Worm (Caenorhabditis elegans): ENCODE measurements around the gene nhr-132.

nhr-132 gene

ce11 chrV:536571-536970, 2.3 kb downstream of the nhr-132 start, which contains the start of gene C14C6.5:
C14C6.5 (plus strand) TSS chrV:536628.
- TF ChIP-seq cog-1 (tag; optimal IDR thresholded peaks at IDR 0.05) (no peak), flt-1 (GFP tag; IDR thresholded peaks at IDR 0.05) (no peak), T22C8.4 (GFP tag; IDR thresholded peaks at IDR 0.05) (no peak), klf-2 (GFP tag; conservative IDR thresholded peaks at IDR 0.05) (no peak), ztf-29 (GFP tag; IDR thresholded peaks at IDR 0.05) (no peak), tab-1 (GFP tag; IDR thresholded peaks at IDR 0.05) (no peak), ref-1 (GFP tag; conservative IDR thresholded peaks at IDR 0.05) (no peak), ztf-23 (GFP tag; IDR thresholded peaks at IDR 0.05) (no peak), med-1 (GFP tag; optimal IDR thresholded peaks at IDR 0.05; ENCODE audit: insufficient read depth) (no peak)

ce11 chrV:539040-539510, 4.8 kb downstream of the nhr-132 start, which contains the start of gene nhr-155:
nhr-155 (plus strand) TSS chrV:539460.
- TF ChIP-seq T22C8.4 (GFP tag; IDR thresholded peaks at IDR 0.05) (no peak), ref-1 (GFP tag; conservative IDR thresholded peaks at IDR 0.05) (no peak), tab-1 (GFP tag; IDR thresholded peaks at IDR 0.05) (no peak), med-1 (GFP tag; optimal IDR thresholded peaks at IDR 0.05; ENCODE audit: insufficient read depth) (no peak), flt-1 (GFP tag; IDR thresholded peaks at IDR 0.05) (no peak), klf-2 (GFP tag; conservative IDR thresholded peaks at IDR 0.05) (no peak), cog-1 (tag; optimal IDR thresholded peaks at IDR 0.05) (no peak)

DNA sequence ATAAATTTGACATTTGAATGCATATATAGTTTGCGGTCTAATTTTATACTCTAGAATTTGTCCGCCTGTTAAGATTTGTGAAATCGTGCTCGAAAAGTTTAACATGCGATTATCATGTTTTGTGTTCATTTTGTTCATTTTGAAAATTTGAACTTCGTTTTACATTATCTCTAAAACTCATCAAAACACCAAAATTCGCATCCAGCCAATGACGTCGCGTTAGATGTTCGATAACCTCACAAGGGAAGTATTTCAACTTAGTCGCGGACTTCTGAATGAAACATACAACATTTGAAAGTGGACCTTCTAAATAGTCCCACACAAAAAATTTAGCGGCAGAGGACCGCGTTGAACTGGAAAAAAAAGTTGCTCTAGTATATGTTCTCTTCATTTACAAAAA, 7.2 kb downstream of the nhr-132 start:
- TF ChIP-seq tab-1 (GFP tag; IDR thresholded peaks at IDR 0.05) (no peak), ztf-23 (GFP tag; IDR thresholded peaks at IDR 0.05) (no peak), ref-1 (GFP tag; conservative IDR thresholded peaks at IDR 0.05) (no peak), flt-1 (GFP tag; IDR thresholded peaks at IDR 0.05) (no peak), ztf-29 (GFP tag; IDR thresholded peaks at IDR 0.05) (no peak), klf-2 (GFP tag; conservative IDR thresholded peaks at IDR 0.05) (no peak), med-1 (GFP tag; optimal IDR thresholded peaks at IDR 0.05; ENCODE audit: insufficient read depth) (no peak), T22C8.4 (GFP tag; IDR thresholded peaks at IDR 0.05) (no peak), cog-1 (tag; optimal IDR thresholded peaks at IDR 0.05) (no peak)

- TF ChIP-seq tab-1 (GFP tag; IDR thresholded peaks at IDR 0.05) (no peak), cog-1 (tag; optimal IDR thresholded peaks at IDR 0.05) (no peak), T22C8.4 (GFP tag; IDR thresholded peaks at IDR 0.05) (no peak), ztf-23 (GFP tag; IDR thresholded peaks at IDR 0.05) (no peak), flt-1 (GFP tag; IDR thresholded peaks at IDR 0.05) (no peak), ref-1 (GFP tag; conservative IDR thresholded peaks at IDR 0.05) (no peak)
Observed at ce11 chrV:543169-543568, 8.9 kb downstream of the nhr-132 start, which contains the start of gene C14C6.3. C14C6.3 (plus strand) TSS chrV:543469.

ce11 chrV:547980-548379, 13.7 kb downstream of the nhr-132 start, which contains the start of gene C14C6.6:
C14C6.6 (minus strand) TSS chrV:548080.
- TF ChIP-seq med-1 (GFP tag; optimal IDR thresholded peaks at IDR 0.05; ENCODE audit: insufficient read depth) (no peak), ref-1 (GFP tag; conservative IDR thresholded peaks at IDR 0.05) (no peak), klf-2 (GFP tag; conservative IDR thresholded peaks at IDR 0.05) (no peak), cog-1 (tag; optimal IDR thresholded peaks at IDR 0.05) (no peak), T22C8.4 (GFP tag; IDR thresholded peaks at IDR 0.05) (no peak), flt-1 (GFP tag; IDR thresholded peaks at IDR 0.05) (no peak), ztf-29 (GFP tag; IDR thresholded peaks at IDR 0.05) (no peak), tab-1 (GFP tag; IDR thresholded peaks at IDR 0.05) (no peak), ztf-23 (GFP tag; IDR thresholded peaks at IDR 0.05) (no peak)

DNA sequence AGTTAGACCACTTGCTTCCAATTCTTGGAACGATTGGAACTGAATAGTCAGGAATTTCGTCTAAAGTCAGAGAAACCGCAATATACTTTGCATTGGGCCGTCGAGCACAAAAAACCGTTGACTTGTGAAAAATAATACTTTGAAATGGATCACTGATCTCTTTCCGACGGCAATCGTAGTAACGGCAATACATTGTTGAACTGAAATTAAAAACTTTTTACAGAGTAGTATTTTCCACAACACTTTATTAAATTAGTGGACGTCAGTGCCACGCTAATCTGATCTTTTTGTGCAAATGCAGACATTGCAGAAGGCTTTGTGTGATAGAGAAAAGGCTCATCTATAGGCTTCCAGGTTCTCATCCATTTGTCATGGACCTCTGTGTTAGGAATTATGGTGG, 18.2 kb downstream of the nhr-132 start:
- TF ChIP-seq klf-2 (GFP tag; conservative IDR thresholded peaks at IDR 0.05) (no peak), ztf-23 (GFP tag; IDR thresholded peaks at IDR 0.05) (no peak), T22C8.4 (GFP tag; IDR thresholded peaks at IDR 0.05) (no peak), med-1 (GFP tag; optimal IDR thresholded peaks at IDR 0.05; ENCODE audit: insufficient read depth) (no peak), tab-1 (GFP tag; IDR thresholded peaks at IDR 0.05) (no peak), ztf-29 (GFP tag; IDR thresholded peaks at IDR 0.05) (no peak), ref-1 (GFP tag; conservative IDR thresholded peaks at IDR 0.05) (no peak), flt-1 (GFP tag; IDR thresholded peaks at IDR 0.05) (no peak)

DNA sequence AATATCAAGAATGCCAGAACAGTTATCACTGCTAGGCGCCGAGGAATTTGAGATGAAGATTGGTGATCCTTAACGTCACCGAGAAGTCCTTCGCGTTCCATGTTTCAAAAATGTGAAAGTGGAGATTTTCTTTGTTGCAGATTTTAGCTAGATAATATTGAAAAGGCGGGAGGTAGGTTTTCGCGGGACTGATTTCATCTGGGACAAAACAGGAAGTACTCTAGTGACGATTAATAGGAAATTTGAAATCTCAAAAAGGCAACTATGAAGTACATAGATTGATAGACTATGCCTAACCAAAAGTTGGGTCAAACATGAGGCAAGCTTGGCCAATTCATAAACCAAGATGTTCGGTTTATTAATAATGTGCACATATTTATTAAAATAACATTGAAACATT, 18.8 kb downstream of the nhr-132 start, which contains the start of gene C14C6.8:
TSS of gene C14C6.8 (minus strand) at position 101 of the 400 bp plus-strand sequence.
- no peak for TF ChIP-seq ref-1 (GFP tag; conservative IDR thresholded peaks at IDR 0.05)
- no peak for TF ChIP-seq T22C8.4 (GFP tag; IDR thresholded peaks at IDR 0.05)
- no peak for TF ChIP-seq flt-1 (GFP tag; IDR thresholded peaks at IDR 0.05)
- TF ChIP-seq klf-2 (GFP tag; conservative IDR thresholded peaks at IDR 0.05), result no peak
- TF ChIP-seq ztf-29 (GFP tag; IDR thresholded peaks at IDR 0.05), result no peak
- no peak for TF ChIP-seq ztf-23 (GFP tag; IDR thresholded peaks at IDR 0.05)
- no peak for TF ChIP-seq med-1 (GFP tag; optimal IDR thresholded peaks at IDR 0.05; ENCODE audit: insufficient read depth)
- no peak for TF ChIP-seq cog-1 (tag; optimal IDR thresholded peaks at IDR 0.05)
- no peak for TF ChIP-seq tab-1 (GFP tag; IDR thresholded peaks at IDR 0.05)

- TF ChIP-seq T22C8.4 (GFP tag; IDR thresholded peaks at IDR 0.05) (no peak), tab-1 (GFP tag; IDR thresholded peaks at IDR 0.05) (no peak), ref-1 (GFP tag; conservative IDR thresholded peaks at IDR 0.05) (no peak), klf-2 (GFP tag; conservative IDR thresholded peaks at IDR 0.05) (no peak), flt-1 (GFP tag; IDR thresholded peaks at IDR 0.05) (no peak), ztf-23 (GFP tag; IDR thresholded peaks at IDR 0.05) (no peak)
Observed at ce11 chrV:556055-556454, 21.8 kb downstream of the nhr-132 start, which contains the start of gene srx-8. srx-8 (minus strand) TSS chrV:556155.

DNA sequence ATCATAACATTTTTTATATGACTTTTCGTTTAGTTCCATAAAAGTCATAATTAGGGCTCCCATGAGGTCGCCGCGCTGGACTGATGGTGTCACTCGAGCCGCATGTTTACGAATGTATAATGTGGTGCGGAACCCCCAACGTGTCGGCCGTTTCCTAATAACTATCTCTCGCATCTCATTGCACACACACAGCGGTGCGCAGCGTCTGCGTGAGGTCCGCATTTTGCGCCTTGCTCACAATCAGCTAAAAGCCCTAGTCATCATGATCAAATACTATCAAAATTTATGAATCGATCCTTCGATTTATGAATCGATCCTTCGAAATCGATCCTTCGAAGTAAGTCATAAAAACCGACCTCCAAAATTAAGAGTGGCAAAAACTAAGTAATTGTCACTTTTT, 25.7 kb downstream of the nhr-132 start, which contains the start of gene srx-7:
TSS of gene srx-7 (plus strand) at position 256 of the 400 bp plus-strand sequence.
- TF ChIP-seq ref-1 (GFP tag; conservative IDR thresholded peaks at IDR 0.05) (no peak), med-1 (GFP tag; optimal IDR thresholded peaks at IDR 0.05; ENCODE audit: insufficient read depth) (no peak), tab-1 (GFP tag; IDR thresholded peaks at IDR 0.05) (no peak), T22C8.4 (GFP tag; IDR thresholded peaks at IDR 0.05) (no peak), klf-2 (GFP tag; conservative IDR thresholded peaks at IDR 0.05) (no peak), flt-1 (GFP tag; IDR thresholded peaks at IDR 0.05) (no peak), ztf-29 (GFP tag; IDR thresholded peaks at IDR 0.05) (no peak), cog-1 (tag; optimal IDR thresholded peaks at IDR 0.05) (no peak), ztf-23 (GFP tag; IDR thresholded peaks at IDR 0.05) (no peak)

ce11 chrV:562834-563233, 28.6 kb downstream of the nhr-132 start, which contains the start of gene C14C6.2:
C14C6.2 (plus strand) TSS chrV:563134.
- TF ChIP-seq ztf-23 (GFP tag; IDR thresholded peaks at IDR 0.05) (no peak), cog-1 (tag; optimal IDR thresholded peaks at IDR 0.05) (no peak), tab-1 (GFP tag; IDR thresholded peaks at IDR 0.05) (no peak), ref-1 (GFP tag; conservative IDR thresholded peaks at IDR 0.05) (no peak), T22C8.4 (GFP tag; IDR thresholded peaks at IDR 0.05) (no peak)
